Fruit fly (Drosophila melanogaster) whole organism, embryonic: ENCODE data around the gene Elp3.
A peak's percentile ranks its signal among the peaks of the same experiment; 100 is the strongest.

Source experiments
- B-H2 ChIP-seq: fragments of 200-800 bp; sonication (Bioruptor generic); optimal IDR thresholded peaks from 2 replicates; lab custom pipeline; 2018; ENCODE audit warnings: missing biosample characterization, mild to moderate bottlenecking, missing genetic modification characterization
- CG10565 ChIP-seq: fragments of 200-800 bp; sonication (Bioruptor generic); optimal IDR thresholded peaks from 3 replicates; lab custom pipeline; 2016; ENCODE audit warnings: missing biosample characterization, mild to moderate bottlenecking, missing genetic modification characterization
- CG12071 ChIP-seq: fragments of 200-800 bp; sonication (Bioruptor generic); optimal IDR thresholded peaks from 3 replicates; lab custom pipeline; 2018; ENCODE audit warnings: missing biosample characterization, mild to moderate bottlenecking, missing genetic modification characterization
- CG1233 ChIP-seq: fragments of 200-800 bp; sonication (Bioruptor generic); optimal IDR thresholded peaks from 4 replicates; lab custom pipeline; 2018; ENCODE audit warnings: missing biosample characterization, mild to moderate bottlenecking, missing genetic modification characterization
- CG14860 ChIP-seq: fragments of 200-800 bp; sonication (Bioruptor generic); IDR thresholded peaks from 3 replicates; pipeline ENCODE4 v1.3.6; 2022; ENCODE audit warnings: missing biosample characterization, missing genetic modification characterization; ENCODE audit not compliant: partially characterized antibody
- CG14965 ChIP-seq: fragments of 200-800 bp; sonication (Bioruptor generic); optimal IDR thresholded peaks from 2 replicates; lab custom pipeline; 2016; ENCODE audit warnings: missing biosample characterization, missing genetic modification characterization, borderline replicate concordance
- CG15601 ChIP-seq: fragments of 200-800 bp; sonication (Bioruptor generic); optimal IDR thresholded peaks from 3 replicates; lab custom pipeline; 2019; ENCODE audit warnings: missing biosample characterization, mild to moderate bottlenecking, missing genetic modification characterization, moderate library complexity
- CG17385 ChIP-seq: fragments of 200-800 bp; sonication (Bioruptor generic); optimal IDR thresholded peaks from 3 replicates; lab custom pipeline; 2018; ENCODE audit warnings: missing biosample characterization, mild to moderate bottlenecking, missing genetic modification characterization
- CG17568 ChIP-seq: fragments of 200-800 bp; sonication (Bioruptor generic); optimal IDR thresholded peaks from 2 replicates; lab custom pipeline; 2018; ENCODE audit warnings: missing biosample characterization, mild to moderate bottlenecking, missing genetic modification characterization, moderate library complexity
- CG17612 ChIP-seq: fragments of 200-800 bp; sonication (Bioruptor generic); IDR thresholded peaks from 2 replicates; pipeline ENCODE4 v1.3.6; 2022; ENCODE audit warnings: missing biosample characterization, missing genetic modification characterization
- CG2202 ChIP-seq: fragments of 200-800 bp; sonication (Bioruptor generic); optimal IDR thresholded peaks from 2 replicates; lab custom pipeline; 2018; ENCODE audit warnings: missing biosample characterization, mild to moderate bottlenecking, missing genetic modification characterization
- CG3163 ChIP-seq: fragments of 200-800 bp; sonication (Bioruptor generic); optimal IDR thresholded peaks from 3 replicates; lab custom pipeline; 2016; ENCODE audit warnings: missing biosample characterization, missing genetic modification characterization
- CG34376 ChIP-seq: fragments of 200-800 bp; sonication (Bioruptor generic); optimal IDR thresholded peaks from 2 replicates; lab custom pipeline; 2018; ENCODE audit warnings: missing biosample characterization, mild to moderate bottlenecking, missing genetic modification characterization
- CG4617 ChIP-seq: fragments of 200-800 bp; sonication (Bioruptor generic); optimal IDR thresholded peaks from 3 replicates; lab custom pipeline; 2016; ENCODE audit warnings: missing biosample characterization, missing genetic modification characterization, borderline replicate concordance
- CG4707 ChIP-seq: fragments of 200-800 bp; sonication (Bioruptor generic); optimal IDR thresholded peaks from 2 replicates; lab custom pipeline; 2018; ENCODE audit warnings: missing biosample characterization, mild to moderate bottlenecking, missing genetic modification characterization, moderate library complexity
- CG5953 ChIP-seq: fragments of 200-800 bp; sonication (Bioruptor generic); IDR thresholded peaks from 2 replicates; pipeline ENCODE4 v1.3.6; 2022; ENCODE audit warnings: missing biosample characterization, missing genetic modification characterization
- CG7372 ChIP-seq: fragments of 200-800 bp; sonication (Bioruptor generic); IDR thresholded peaks from 2 replicates; pipeline ENCODE4 v1.3.6; 2022; ENCODE audit warnings: missing biosample characterization, missing genetic modification characterization
- CG7987 ChIP-seq: fragments of 200-800 bp; sonication (Bioruptor generic); optimal IDR thresholded peaks from 2 replicates; lab custom pipeline; 2018; ENCODE audit warnings: missing biosample characterization, mild to moderate bottlenecking, missing genetic modification characterization, moderate library complexity
- CG9727 ChIP-seq: fragments of 200-800 bp; sonication (Bioruptor generic); optimal IDR thresholded peaks from 3 replicates; lab custom pipeline; 2017; ENCODE audit warnings: missing biosample characterization, mild to moderate bottlenecking, missing genetic modification characterization
- CG9817 ChIP-seq: fragments of 200-800 bp; sonication (Bioruptor generic); optimal IDR thresholded peaks from 2 replicates; lab custom pipeline; 2018; ENCODE audit warnings: missing biosample characterization, mild to moderate bottlenecking, missing genetic modification characterization, moderate library complexity
- D ChIP-seq, 2 experiments: fragments of 200-800 bp in 1 of 2; fragments of >200 bp in 1 of 2; sonication (Bioruptor generic) in 1 of 2; optimal IDR thresholded peaks; 2 replicates in 1 of 2; 3 replicates in 1 of 2; lab custom pipeline; 2017; ENCODE audit warnings: mild to moderate bottlenecking in 1 of 2, missing biosample characterization in 1 of 2, missing genetic modification characterization in 1 of 2, missing genetic modification reagents in 1 of 2
- Dp ChIP-seq: fragments of 200-800 bp; sonication (Bioruptor generic); optimal IDR thresholded peaks from 2 replicates; lab custom pipeline; 2018; ENCODE audit warnings: missing biosample characterization, mild to moderate bottlenecking, missing genetic modification characterization, moderate library complexity
- Drgx ChIP-seq: fragments of 200-800 bp; sonication (Bioruptor generic); IDR thresholded peaks from 2 replicates; pipeline ENCODE4 v1.3.6; 2022; ENCODE audit warnings: missing biosample characterization, missing genetic modification characterization
- Fer1 ChIP-seq: fragments of 200-800 bp; sonication (Bioruptor generic); optimal IDR thresholded peaks from 2 replicates; lab custom pipeline; 2017; ENCODE audit warnings: missing biosample characterization, mild to moderate bottlenecking, missing genetic modification characterization
- HLH54F ChIP-seq: fragments of 200-800 bp; sonication (Bioruptor generic); optimal IDR thresholded peaks from 3 replicates; lab custom pipeline; 2016; ENCODE audit warnings: missing biosample characterization, missing genetic modification characterization
- Hand ChIP-seq: fragments of 200-800 bp; sonication (Bioruptor generic); optimal IDR thresholded peaks from 2 replicates; lab custom pipeline; 2017; ENCODE audit warnings: mild to moderate bottlenecking, missing biosample characterization, missing genetic modification reagents, missing genetic modification characterization
- HmgD ChIP-seq: fragments of 200-800 bp; sonication (Bioruptor generic); optimal IDR thresholded peaks from 3 replicates; lab custom pipeline; 2016; ENCODE audit warnings: missing biosample characterization, missing genetic modification characterization
- Meics ChIP-seq: fragments of 200-800 bp; sonication (Bioruptor generic); optimal IDR thresholded peaks from 2 replicates; lab custom pipeline; 2017; ENCODE audit warnings: missing biosample characterization, mild to moderate bottlenecking, missing genetic modification characterization
- Myb ChIP-seq: fragments of 200-800 bp; sonication (Bioruptor generic); optimal IDR thresholded peaks from 2 replicates; lab custom pipeline; 2016; ENCODE audit warnings: missing biosample characterization, missing genetic modification characterization
- NC2β ChIP-seq: fragments of 200-800 bp; sonication (Bioruptor generic); optimal IDR thresholded peaks from 2 replicates; lab custom pipeline; 2016; ENCODE audit warnings: missing biosample characterization, missing genetic modification characterization
- Optix ChIP-seq: fragments of 200-800 bp; sonication (Bioruptor generic); IDR thresholded peaks from 3 replicates; pipeline ENCODE4 v1.3.6; 2022; ENCODE audit warnings: missing biosample characterization, missing genetic modification characterization
- Rx ChIP-seq: fragments of 200-800 bp; sonication (Bioruptor generic); IDR thresholded peaks from 2 replicates; pipeline ENCODE4 v1.3.6; 2022; ENCODE audit warnings: missing biosample characterization, missing genetic modification characterization
- Sry-β ChIP-seq: fragments of 200-800 bp; sonication (Bioruptor generic); optimal IDR thresholded peaks from 2 replicates; lab custom pipeline; 2018; ENCODE audit warnings: missing biosample characterization, mild to moderate bottlenecking, missing genetic modification characterization, moderate library complexity
- corto ChIP-seq: fragments of 200-800 bp; sonication (Bioruptor generic); optimal IDR thresholded peaks from 2 replicates; lab custom pipeline; 2016; ENCODE audit warnings: missing biosample characterization, mild to moderate bottlenecking, missing genetic modification characterization, moderate library complexity
- emc ChIP-seq: fragments of 200-800 bp; sonication (Bioruptor generic); optimal IDR thresholded peaks from 2 replicates; lab custom pipeline; 2016; ENCODE audit warnings: missing biosample characterization, missing genetic modification characterization
- eve ChIP-seq, 2 experiments: fragments of >200 bp; optimal IDR thresholded peaks; 2 replicates each; lab custom pipeline; 2017; ENCODE audit warnings: missing biosample characterization in 2 of 2, missing genetic modification characterization in 2 of 2
- gce ChIP-seq: fragments of 200-800 bp; sonication (Bioruptor generic); IDR thresholded peaks from 3 replicates; pipeline ENCODE4 v1.3.6; 2022; ENCODE audit warnings: missing biosample characterization, missing genetic modification characterization
- hb ChIP-seq: fragments of 200-800 bp; sonication (Bioruptor generic); IDR thresholded peaks from 3 replicates; pipeline ENCODE4 v1.3.6; 2022; ENCODE audit warnings: missing biosample characterization, missing genetic modification characterization; ENCODE audit not compliant: partially characterized antibody
- inv ChIP-seq: fragments of 200-800 bp; sonication (Bioruptor generic); IDR thresholded peaks from 2 replicates; pipeline ENCODE4 v1.3.6; 2022; ENCODE audit warnings: missing biosample characterization, missing genetic modification characterization; ENCODE audit not compliant: partially characterized antibody
- jing ChIP-seq: fragments of 200-800 bp; sonication (Bioruptor generic); optimal IDR thresholded peaks from 2 replicates; lab custom pipeline; 2018; ENCODE audit warnings: missing biosample characterization, mild to moderate bottlenecking, missing genetic modification characterization
- kay ChIP-seq: fragments of 200-800 bp; sonication (Bioruptor generic); optimal IDR thresholded peaks from 2 replicates; lab custom pipeline; 2016; ENCODE audit warnings: missing biosample characterization, missing genetic modification characterization
- lov ChIP-seq, 2 experiments: fragments of 200-800 bp in 1 of 2; fragments of >200 bp in 1 of 2; sonication (Bioruptor generic) in 1 of 2; IDR thresholded peaks in 1 of 2; optimal IDR thresholded peaks in 1 of 2; 2 replicates in 1 of 2; 3 replicates in 1 of 2; pipeline versions ENCODE4 v1.3.6 to Lab custom; 2017 to 2022; ENCODE audit warnings: missing biosample characterization in 1 of 2, missing genetic modification characterization in 1 of 2
- sd ChIP-seq: fragments of 200-800 bp; sonication (Bioruptor generic); optimal IDR thresholded peaks from 3 replicates; lab custom pipeline; 2018; ENCODE audit warnings: missing biosample characterization, mild to moderate bottlenecking, missing genetic modification characterization, moderate library complexity
- sens-2 ChIP-seq: fragments of 200-800 bp; sonication (Bioruptor generic); IDR thresholded peaks from 2 replicates; pipeline ENCODE4 v1.3.6; 2022; ENCODE audit warnings: missing biosample characterization, missing genetic modification characterization
- sob ChIP-seq: fragments of 200-800 bp; sonication (Bioruptor generic); IDR thresholded peaks from 2 replicates; pipeline ENCODE4 v1.3.6; 2022; ENCODE audit warnings: missing biosample characterization, missing genetic modification characterization
- ssp ChIP-seq: fragments of 200-800 bp; sonication (Bioruptor generic); IDR thresholded peaks from 2 replicates; pipeline ENCODE4 v1.3.6; 2022; ENCODE audit warnings: missing biosample characterization, missing genetic modification characterization
- trem ChIP-seq: fragments of 200-800 bp; optimal IDR thresholded peaks from 3 replicates; lab custom pipeline; 2019; ENCODE audit warnings: missing biosample characterization, mild to moderate bottlenecking, missing genetic modification characterization, moderate library complexity
- twi ChIP-seq: fragments of 200-800 bp; optimal IDR thresholded peaks from 2 replicates; lab custom pipeline; 2019; ENCODE audit warnings: missing biosample characterization, mild to moderate bottlenecking, missing genetic modification characterization, moderate library complexity
- unc-4 ChIP-seq: fragments of 200-800 bp; sonication (Bioruptor generic); IDR thresholded peaks from 2 replicates; pipeline ENCODE4 v1.3.6; 2022; ENCODE audit warnings: missing biosample characterization, missing genetic modification characterization; ENCODE audit not compliant: partially characterized antibody
- wek ChIP-seq: fragments of 200-800 bp; sonication (Bioruptor generic); optimal IDR thresholded peaks from 3 replicates; lab custom pipeline; 2018; ENCODE audit warnings: missing biosample characterization, mild to moderate bottlenecking, missing genetic modification characterization, moderate library complexity

Gene Elp3

DNA sequence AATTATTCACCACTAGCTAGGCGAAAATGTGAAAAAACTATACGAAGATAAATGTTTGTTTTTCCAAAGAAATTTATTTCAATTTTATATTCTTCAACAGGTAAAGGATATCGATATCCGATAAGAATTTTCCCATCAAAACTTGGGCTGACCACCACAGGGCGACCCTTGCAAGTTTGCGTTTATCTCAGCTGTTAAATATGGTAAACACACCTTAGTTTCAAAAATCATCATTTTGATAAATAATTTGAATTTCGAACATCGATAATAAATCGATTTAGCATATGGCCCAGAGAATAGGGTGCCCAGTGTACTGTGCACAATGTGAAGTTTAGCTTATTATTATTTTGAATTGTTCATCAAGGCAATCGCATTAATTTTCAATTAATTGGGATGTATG, 18.8 kb downstream of the Elp3 start, which contains the start of the genes CG15443 and Paris (continued):
- TF ChIP-seq D (optimal IDR thresholded peaks at IDR 0.05; lab: Kevin White, UChicago) (no peak), D (GFP tag; optimal IDR thresholded peaks at IDR 0.05; lab: Kevin White, UChicago) (no peak), lov (optimal IDR thresholded peaks at IDR 0.05; lab: Kevin White, UChicago) (no peak), lov (GFP tag; IDR thresholded peaks at IDR 0.05; lab: Robert Waterston, UW) (no peak), CG3163 (GFP tag; lab: Kevin White, UChicago) (no peak), eve (GFP tag; optimal IDR thresholded peaks at IDR 0.05; lab: Kevin White, UChicago) (no peak), kay (GFP tag; lab: Kevin White, UChicago) (no peak), Optix (GFP tag; lab: Robert Waterston, UW) (no peak), gce (GFP tag; lab: Robert Waterston, UW) (no peak), NC2β (GFP tag; lab: Kevin White, UChicago) (no peak), Rx (GFP tag; lab: Robert Waterston, UW) (no peak), jing (GFP tag; lab: Kevin White, UChicago) (no peak), Drgx (GFP tag; lab: Robert Waterston, UW) (no peak), B-H2 (peak; percentile 36), CG9817 (tag; lab: Kevin White, UChicago) (no peak), sd (tag; lab: Kevin White, UChicago) (no peak), corto (no peak), CG15601 (tag; lab: Kevin White, UChicago) (peak; percentile 3), CG10565 (GFP tag; lab: Kevin White, UChicago) (no peak), CG14965 (no peak), CG12071 (no peak), twi (tag; lab: Kevin White, UChicago) (peak; percentile 7), CG7372 (no peak), Hand (GFP tag; lab: Kevin White, UChicago) (no peak), HLH54F (no peak), CG4707 (no peak), CG1233 (GFP tag; lab: Kevin White, UChicago) (peak; percentile 9), inv (peak; percentile 73), CG7987 (GFP tag; lab: Kevin White, UChicago) (peak; percentile 14), unc-4 (GFP tag; lab: Robert Waterston, UW) (peak; percentile 69), Dp (peak; percentile 77), CG4617 (GFP tag; lab: Kevin White, UChicago) (no peak), CG9727 (GFP tag; lab: Kevin White, UChicago) (no peak), ssp (no peak), sob (GFP tag; lab: Robert Waterston, UW) (no peak), CG2202 (tag; lab: Kevin White, UChicago) (no peak), emc (no peak), Sry-β (peak; percentile 2), CG17385 (peak; percentile 14), CG5953 (no peak), CG17612 (GFP tag; lab: Robert Waterston, UW) (no peak), CG34376 (peak; percentile 49), trem (tag; lab: Kevin White, UChicago) (peak; percentile 55), sens-2 (GFP tag; lab: Robert Waterston, UW) (no peak), Fer1 (GFP tag; lab: Kevin White, UChicago) (no peak), CG17568 (GFP tag; lab: Kevin White, UChicago) (no peak), hb (GFP tag; lab: Robert Waterston, UW) (peak; percentile 99), wek (GFP tag; lab: Kevin White, UChicago) (peak; percentile 43), Myb (GFP tag; lab: Kevin White, UChicago) (peak; percentile 29), HmgD (GFP tag; lab: Kevin White, UChicago) (no peak), Meics (GFP tag; lab: Kevin White, UChicago) (peak; percentile 21), CG14860 (GFP tag; lab: Robert Waterston, UW) (peak; percentile 95)
